Worm (Caenorhabditis elegans) whole organism, dauer: ENCODE data around the gene fbxa-154.
"Not testable (repeated sequence)": the region's sequence is repeated elsewhere in the genome, so short reads cannot be mapped to it uniquely, and the experiment has no call there.

Source experiments
- unc-62 ChIP-seq: sonication (generic microtip); optimal IDR thresholded peaks from 2 replicates; lab custom pipeline; 2017; ENCODE audit warnings: missing biosample characterization, missing genetic modification reagents, missing genetic modification characterization

fbxa-154 gene

ce11 chrV:15605045-15605444 lies at the start of gene fbxa-154:
TSS of gene fbxa-154 (minus strand) at chrV:15605145.
- no peak for TF ChIP-seq unc-62 (GFP tag; lab: Kevin White, UChicago)

ce11 chrV:15654124-15654523 lies 49.2 kb upstream of the fbxa-154 start, which contains the start of gene F53E4.2:
TSS of gene F53E4.2 (plus strand) at chrV:15654424.
- TF ChIP-seq unc-62 (GFP tag; lab: Kevin White, UChicago) = no peak

DNA sequence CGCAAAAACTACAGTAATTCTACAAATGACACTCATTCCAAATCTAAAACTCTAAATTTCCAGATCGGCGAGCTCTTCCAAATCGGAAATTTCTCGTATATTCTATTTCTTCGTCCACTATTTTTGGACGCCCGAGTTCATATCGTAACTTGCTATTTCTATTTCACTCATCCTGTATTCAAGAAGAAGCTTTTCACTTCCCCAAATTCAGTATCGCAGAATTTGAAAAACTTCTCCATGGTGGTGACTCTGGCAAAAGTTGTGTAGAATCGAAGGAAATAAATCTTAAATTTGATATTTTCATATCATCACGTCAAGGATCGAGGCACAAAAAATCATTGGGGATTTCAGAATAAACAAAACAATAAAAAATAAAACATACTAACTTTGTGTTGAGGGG lies 47.2 kb upstream of the fbxa-154 start:
- no peak for TF ChIP-seq unc-62 (GFP tag; lab: Kevin White, UChicago)

- no peak for TF ChIP-seq unc-62 (GFP tag; lab: Kevin White, UChicago)
Measured at ce11 chrV:15650167-15650566, 45.2 kb upstream of the fbxa-154 start, which contains the start of gene sru-42. TSS of gene sru-42 (plus strand) at chrV:15650467.

ce11 chrV:15647536-15648085 lies 42.7 kb upstream of the fbxa-154 start, which contains the start of the genes C55A1.7 and C55A1.6:
TSS of gene C55A1.7 (minus strand) at chrV:15647636.
TSS of gene C55A1.6 (plus strand) at chrV:15648035.
- not testable (repeated sequence) for TF ChIP-seq unc-62 (GFP tag; lab: Kevin White, UChicago)

DNA sequence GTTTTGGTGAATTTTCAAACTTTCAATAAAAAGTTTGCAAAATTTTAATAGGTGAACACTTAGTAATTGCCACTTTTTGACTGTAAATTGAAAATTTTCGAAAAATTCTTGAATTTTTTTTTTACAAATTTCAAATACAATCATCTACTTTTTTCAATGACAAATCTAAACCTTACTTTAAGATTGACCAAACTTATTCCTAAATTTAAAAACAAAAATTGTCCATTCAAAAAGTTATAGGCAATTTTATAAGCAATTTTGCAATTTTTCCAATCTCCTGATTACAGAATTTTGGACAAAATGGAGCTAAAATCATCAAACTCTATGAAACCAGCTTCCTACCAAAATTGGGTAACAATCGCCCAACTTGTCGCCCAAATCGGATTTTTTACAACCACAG lies 39.6 kb upstream of the fbxa-154 start, which contains the start of gene str-23:
Gene str-23, plus strand, starts transcription at position 301 of the 400 bp plus-strand sequence.
- TF ChIP-seq unc-62 (GFP tag; lab: Kevin White, UChicago) = no peak

- TF ChIP-seq unc-62 (GFP tag; lab: Kevin White, UChicago) = not testable (repeated sequence)
Measured at ce11 chrV:15643192-15643591, 38.2 kb upstream of the fbxa-154 start, which contains the start of gene C55A1.4. TSS of gene C55A1.4 (minus strand) at chrV:15643292.

DNA sequence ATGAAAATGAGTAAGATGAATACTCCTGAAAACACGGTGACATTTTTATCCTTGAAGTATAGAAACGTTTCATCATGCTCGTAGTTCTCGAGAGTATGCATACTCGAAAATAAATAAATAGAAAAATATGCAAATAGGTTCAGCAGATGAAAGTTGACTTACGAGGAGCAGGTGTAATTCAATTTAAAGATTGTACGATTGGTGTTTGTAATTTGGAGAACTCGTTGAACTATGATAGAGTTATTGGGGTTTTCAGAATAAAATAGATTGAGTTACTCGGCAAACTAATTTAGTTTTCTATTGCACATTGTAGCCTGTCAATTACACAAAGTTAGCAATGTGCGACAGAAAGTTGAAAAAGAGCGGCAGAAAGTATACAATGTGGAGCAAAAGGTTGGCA lies 33.9 kb upstream of the fbxa-154 start, which contains the start of gene srz-44:
Gene srz-44, minus strand, starts transcription at position 101 of the 400 bp plus-strand sequence.
- TF ChIP-seq unc-62 (GFP tag; lab: Kevin White, UChicago) = no peak

DNA sequence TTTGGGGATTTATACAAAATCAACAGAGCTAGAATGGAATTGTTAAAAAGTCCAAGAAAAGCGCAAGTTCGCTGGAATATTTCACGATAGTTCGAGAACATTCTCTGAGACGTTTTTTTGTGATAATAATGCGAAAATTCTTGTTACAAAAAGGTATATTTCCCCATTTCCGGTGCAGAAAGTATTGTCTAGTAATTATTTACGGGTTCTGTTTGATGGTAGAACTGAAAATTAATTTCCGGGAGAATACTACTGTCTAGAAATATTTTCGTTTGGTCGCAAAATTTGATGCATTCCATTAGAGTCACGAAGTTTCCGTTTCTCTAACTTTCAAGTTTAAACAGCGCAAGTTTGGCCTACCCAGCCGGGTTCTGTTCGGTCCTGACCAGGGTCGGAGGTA lies 24.6 kb upstream of the fbxa-154 start, which contains the start of gene str-248:
Gene str-248, minus strand, starts transcription at position 101 of the 400 bp plus-strand sequence.
- TF ChIP-seq unc-62 (GFP tag; lab: Kevin White, UChicago) = no peak

ce11 chrV:15625561-15625960 lies 20.6 kb upstream of the fbxa-154 start, which contains the start of gene C55A1.11:
TSS of gene C55A1.11 (plus strand) at chrV:15625861.
- TF ChIP-seq unc-62 (GFP tag; lab: Kevin White, UChicago) = no peak

DNA sequence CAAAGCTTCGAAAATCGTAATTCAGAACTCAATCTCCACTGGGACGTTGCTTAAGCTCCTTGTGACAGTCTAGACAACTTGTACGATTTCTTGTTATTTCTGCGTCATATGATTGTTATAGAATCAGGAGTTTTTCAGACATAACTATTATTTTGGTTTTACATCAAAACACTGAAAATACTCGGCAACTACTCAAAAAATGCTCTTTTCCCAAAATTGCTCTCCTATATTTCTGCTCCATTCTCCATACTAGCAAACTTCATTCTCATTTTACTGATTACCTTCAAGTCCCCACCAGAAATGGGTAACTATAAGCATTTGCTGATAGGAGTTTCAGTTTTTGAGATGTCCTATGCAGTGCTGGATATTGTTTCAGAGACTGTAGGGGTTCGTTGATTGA lies 16.6 kb upstream of the fbxa-154 start, which contains the start of gene C55A1.1:
Gene C55A1.1, plus strand, starts transcription at position 301 of the 400 bp plus-strand sequence.
- TF ChIP-seq unc-62 (GFP tag; lab: Kevin White, UChicago) = no peak

DNA sequence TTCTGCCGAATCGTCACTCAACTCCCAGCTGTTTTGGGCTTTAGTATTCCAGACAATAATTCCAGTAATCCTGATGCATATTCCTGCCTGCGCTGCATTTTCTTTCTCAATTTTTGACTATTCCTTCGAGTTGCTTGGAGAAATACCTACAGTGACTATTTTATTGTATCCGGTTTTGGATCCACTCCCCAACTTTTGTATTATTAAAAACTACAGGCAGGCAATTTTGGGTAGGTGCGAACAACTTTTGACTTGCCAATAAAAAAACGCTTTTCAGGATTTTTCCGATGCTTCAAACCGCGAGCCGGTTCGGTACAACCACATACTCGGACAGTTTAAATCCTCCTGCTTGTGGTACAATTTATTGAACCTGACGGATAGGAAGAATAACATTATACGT lies 9.6 kb upstream of the fbxa-154 start:
- no peak for TF ChIP-seq unc-62 (GFP tag; lab: Kevin White, UChicago)

DNA sequence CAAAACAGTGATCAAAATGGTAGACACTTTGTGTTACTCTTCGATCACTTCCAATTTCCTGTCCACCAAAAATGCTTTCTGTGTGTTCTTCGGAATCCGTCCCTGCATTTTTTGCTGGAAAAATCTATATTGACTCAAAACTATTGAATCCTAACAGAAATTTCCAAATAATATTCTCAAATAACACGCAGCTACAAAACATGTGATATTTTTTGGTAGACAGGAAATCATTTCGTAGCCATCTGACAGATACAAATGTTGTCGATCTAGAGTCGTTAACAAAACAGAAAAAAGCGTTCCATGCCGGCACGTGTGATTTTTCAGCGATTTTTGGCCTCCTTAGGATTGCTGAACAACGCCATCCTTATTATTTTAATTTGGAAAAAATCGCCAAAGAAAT lies 7.9 kb upstream of the fbxa-154 start, which contains the start of gene str-263:
Gene str-263, plus strand, starts transcription at position 301 of the 400 bp plus-strand sequence.
- no peak for TF ChIP-seq unc-62 (GFP tag; lab: Kevin White, UChicago)

DNA sequence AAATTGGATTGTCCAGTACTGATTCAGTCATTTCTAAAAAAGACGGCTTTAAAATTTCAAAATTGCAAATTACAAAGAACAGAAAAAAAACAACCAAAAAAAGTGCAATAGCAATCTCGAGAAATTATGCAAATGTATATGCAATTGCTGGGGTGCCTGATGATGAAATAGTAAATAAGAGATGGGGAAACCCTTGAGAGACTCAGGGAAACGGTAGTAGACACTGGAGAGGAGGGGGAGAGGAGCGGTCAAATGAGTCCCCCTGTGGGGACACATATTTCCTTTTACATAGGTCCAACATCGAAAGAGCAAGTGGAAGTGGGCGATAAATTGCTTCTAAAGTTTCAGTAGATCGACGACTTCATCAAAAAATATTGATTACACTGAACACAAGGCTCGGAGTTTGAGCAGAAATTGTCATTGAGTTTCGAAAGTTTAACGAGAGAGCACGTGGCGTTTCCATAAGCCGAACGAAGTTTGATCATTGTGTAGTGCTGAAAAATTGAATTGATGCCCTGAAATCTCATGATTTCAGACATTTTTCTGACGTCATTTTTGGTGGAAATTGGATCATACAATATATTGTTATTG lies 5.5 kb upstream of the fbxa-154 start, which contains the start of the genes fbxa-153 and str-12:
Gene fbxa-153, minus strand, starts transcription at position 35 of the 591 bp plus-strand sequence.
Gene str-12, plus strand, starts transcription at position 541 of the 591 bp plus-strand sequence.
- TF ChIP-seq unc-62 (GFP tag; lab: Kevin White, UChicago) = no peak

DNA sequence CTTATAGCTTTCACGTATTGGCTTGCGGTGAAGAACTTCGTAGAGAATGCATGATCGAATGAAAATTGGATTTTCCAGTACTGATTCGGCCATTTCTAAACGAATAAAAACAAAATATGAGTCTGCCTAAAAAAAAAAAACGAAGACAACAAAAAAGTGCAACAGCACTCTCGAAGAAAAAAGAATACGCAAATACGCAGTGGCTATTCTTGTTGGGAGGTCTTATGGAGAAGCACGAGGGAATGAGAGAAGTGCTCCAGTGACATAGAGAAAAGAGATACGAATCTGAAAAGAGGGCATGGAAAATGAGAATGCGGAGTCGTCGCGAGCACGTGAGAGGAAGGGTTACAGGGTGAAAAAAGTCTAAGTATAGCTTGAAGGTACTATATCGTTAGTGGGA lies 2.7 kb downstream of the fbxa-154 start, which contains the start of gene fbxa-152:
Gene fbxa-152, minus strand, starts transcription at position 101 of the 400 bp plus-strand sequence.
- no peak for TF ChIP-seq unc-62 (GFP tag; lab: Kevin White, UChicago)

- not testable (repeated sequence) for TF ChIP-seq unc-62 (GFP tag; lab: Kevin White, UChicago)
Measured at ce11 chrV:15599762-15600161, 5.2 kb downstream of the fbxa-154 start, which contains the start of gene B0391.14. TSS of gene B0391.14 (minus strand) at chrV:15599862.
